Fruit fly (Drosophila melanogaster): Measurements from ENCODE around the gene Hers.

- peak; percentile 85 for TF ChIP-seq CG33557 (GFP tag; optimal IDR thresholded peaks at IDR 0.05)
- TF ChIP-seq MESR4 (GFP tag; optimal IDR thresholded peaks at IDR 0.05), result peak; percentile 34
- peak; percentile 80 for TF ChIP-seq CG4730 (GFP tag; IDR thresholded peaks at IDR 0.05)
- peak; percentile 90 for TF ChIP-seq CG2678 (tag; optimal IDR thresholded peaks at IDR 0.05)
- peak; percentile 62 for TF ChIP-seq CrebB (tag; optimal IDR thresholded peaks at IDR 0.05)
- peak; percentile 60; the same call in 1 of the 2 replicates for TF ChIP-seq CG3847 (GFP tag; IDR thresholded peaks at IDR 0.05)
These were observed 15.3 kb upstream of the Hers start for dm6 chrX:19850503-19851094.
